Worm (Caenorhabditis elegans) whole organism, young adult: Measurements from ENCODE around the gene F17C11.6.
A peak's percentile ranks its signal among the peaks of the same experiment; 100 is the strongest.

ENCODE experiments used
- B0035.1 ChIP-seq: sonication (generic microtip); optimal IDR thresholded peaks from 2 replicates; lab custom pipeline; 2016; ENCODE audit warnings: missing genetic modification characterization, mild to moderate bottlenecking, missing compliant biosample characterization, missing genotype, missing genetic modification reagents
- B0261.1 ChIP-seq: sonication (generic microtip); optimal IDR thresholded peaks from 2 replicates; lab custom pipeline; 2016; ENCODE audit warnings: mild to moderate bottlenecking, missing genetic modification characterization, moderate library complexity, missing compliant biosample characterization
- C17E4.6 ChIP-seq: fragments of 200-800 bp; sonication (Bioruptor generic); IDR thresholded peaks from 2 replicates; pipeline ENCODE4 v1.3.6; 2022; ENCODE audit warnings: missing genetic modification reagents, missing genetic modification characterization, missing compliant biosample characterization
- D2030.7 ChIP-seq: fragments of 200-800 bp; sonication (Bioruptor generic); IDR thresholded peaks from 2 replicates; pipeline ENCODE4 v1.3.6; 2022; ENCODE audit warnings: missing genetic modification reagents, missing genetic modification characterization, missing compliant biosample characterization
- F10E7.11 ChIP-seq: sonication (generic microtip); optimal IDR thresholded peaks from 2 replicates; lab custom pipeline; 2017; ENCODE audit warnings: mild to moderate bottlenecking, missing genetic modification characterization, moderate library complexity, missing compliant biosample characterization
- F22D6.2 ChIP-seq: sonication (generic microtip); optimal IDR thresholded peaks from 2 replicates; lab custom pipeline; 2016; ENCODE audit warnings: mild to moderate bottlenecking, missing genetic modification characterization, missing compliant biosample characterization
- F33H1.4 ChIP-seq: fragments of 200-800 bp; sonication (Bioruptor generic); IDR thresholded peaks from 2 replicates; pipeline ENCODE4 v1.3.6; 2022; ENCODE audit warnings: missing genetic modification reagents, missing genetic modification characterization, missing compliant biosample characterization
- F39B2.1 ChIP-seq: fragments of 200-800 bp; sonication (Bioruptor generic); IDR thresholded peaks from 2 replicates; pipeline ENCODE4 v1.3.6; 2022; ENCODE audit warnings: missing genetic modification reagents, missing genetic modification characterization, missing compliant biosample characterization
- F52B5.7 ChIP-seq: sonication (generic microtip); optimal IDR thresholded peaks from 2 replicates; lab custom pipeline; 2016; ENCODE audit warnings: mild to moderate bottlenecking, missing genetic modification characterization, missing compliant biosample characterization
- F55B11.4 ChIP-seq: sonication (generic microtip); optimal IDR thresholded peaks from 2 replicates; lab custom pipeline; 2016; ENCODE audit warnings: missing compliant biosample characterization, missing genetic modification characterization, borderline replicate concordance; ENCODE audit not compliant: insufficient read depth
- ZK185.1 ChIP-seq: sonication (generic microtip); optimal IDR thresholded peaks from 2 replicates; lab custom pipeline; 2016; ENCODE audit warnings: mild to moderate bottlenecking, missing genetic modification characterization, missing compliant biosample characterization; ENCODE audit not compliant: poor library complexity, severe bottlenecking
- aptf-3 ChIP-seq: fragments of 200-800 bp; sonication (Bioruptor generic); IDR thresholded peaks from 2 replicates; pipeline ENCODE4 v1.3.6; 2022; ENCODE audit warnings: missing genetic modification characterization, missing compliant biosample characterization
- attf-3 ChIP-seq: fragments of 200-800 bp; sonication (Bioruptor generic); conservative IDR thresholded peaks from 2 replicates; pipeline ENCODE4 v1.3.6; 2022; ENCODE audit warnings: missing genetic modification reagents, missing genetic modification characterization, missing compliant biosample characterization
- bed-1 ChIP-seq: fragments of 200-800 bp; sonication (Bioruptor generic); IDR thresholded peaks from 2 replicates; pipeline ENCODE4 v1.3.6; 2022; ENCODE audit warnings: missing genetic modification reagents, missing genetic modification characterization, missing compliant biosample characterization
- cebp-1 ChIP-seq, 2 experiments: fragments of 200-800 bp in 1 of 2; sonication (Bioruptor generic) in 1 of 2; sonication (generic microtip) in 1 of 2; IDR thresholded peaks in 1 of 2; optimal IDR thresholded peaks in 1 of 2; 2 replicates each; pipeline versions ENCODE4 v1.3.6 to Lab custom; 2017 to 2022; ENCODE audit warnings: missing compliant biosample characterization in 2 of 2, missing genetic modification characterization in 2 of 2, mild to moderate bottlenecking in 1 of 2, missing genetic modification reagents in 1 of 2, moderate library complexity in 1 of 2
- ceh-27 ChIP-seq: fragments of 200-800 bp; sonication (Bioruptor generic); optimal IDR thresholded peaks from 2 replicates; lab custom pipeline; 2018; ENCODE audit warnings: mild to moderate bottlenecking, missing genetic modification characterization, moderate library complexity, missing compliant biosample characterization
- ceh-79 ChIP-seq: sonication (generic microtip); optimal IDR thresholded peaks from 2 replicates; lab custom pipeline; 2017; ENCODE audit warnings: mild to moderate bottlenecking, missing genetic modification characterization, missing compliant biosample characterization
- dox-1 ChIP-seq: fragments of 200-800 bp; sonication (Bioruptor generic); IDR thresholded peaks from 2 replicates; pipeline ENCODE4 v1.3.6; 2022; ENCODE audit warnings: missing genetic modification reagents, missing genetic modification characterization, missing compliant biosample characterization
- egrh-3 ChIP-seq: fragments of 200-800 bp; sonication (Bioruptor generic); IDR thresholded peaks from 2 replicates; pipeline ENCODE4 v1.3.6; 2022; ENCODE audit warnings: missing genetic modification reagents, missing genetic modification characterization, missing compliant biosample characterization
- ets-4 ChIP-seq: fragments of 200-800 bp; sonication (Bioruptor generic); optimal IDR thresholded peaks from 2 replicates; lab custom pipeline; 2018; ENCODE audit warnings: mild to moderate bottlenecking, missing genetic modification characterization, missing compliant biosample characterization
- hmg-1.2 ChIP-seq: fragments of 200-800 bp; sonication (Bioruptor generic); IDR thresholded peaks from 2 replicates; pipeline ENCODE4 v1.3.6; 2022; ENCODE audit warnings: missing genetic modification reagents, missing genetic modification characterization, missing compliant biosample characterization
- hmg-20 ChIP-seq: fragments of 200-800 bp; sonication (Bioruptor generic); IDR thresholded peaks from 2 replicates; pipeline ENCODE4 v1.3.6; 2022; ENCODE audit warnings: missing genetic modification reagents, missing genetic modification characterization, missing compliant biosample characterization
- hsf-1 ChIP-seq: fragments of 200-800 bp; sonication (Bioruptor generic); IDR thresholded peaks from 2 replicates; pipeline ENCODE4 v1.3.6; 2022; ENCODE audit warnings: missing genetic modification reagents, missing genetic modification characterization, missing compliant biosample characterization
- lin-26 ChIP-seq: fragments of 200-800 bp; sonication (Bioruptor generic); IDR thresholded peaks from 2 replicates; pipeline ENCODE4 v1.3.6; 2022; ENCODE audit warnings: missing genetic modification reagents, missing genetic modification characterization, missing compliant biosample characterization
- lin-35 ChIP-seq, 3 experiments: fragments of 150-350 bp in 2 of 3; sonication (generic microtip) in 1 of 3; optimal IDR thresholded peaks; 2 replicates each; lab custom pipeline; 2014 to 2018; ENCODE audit warnings: missing biosample characterization in 3 of 3, missing genetic modification characterization in 3 of 3, missing genetic modification reagents in 3 of 3
- lin-54 ChIP-seq: fragments of 200-800 bp; sonication (Bioruptor generic); optimal IDR thresholded peaks from 2 replicates; lab custom pipeline; 2018; ENCODE audit warnings: mild to moderate bottlenecking, missing genetic modification characterization, missing compliant biosample characterization
- lir-1 ChIP-seq: fragments of 200-800 bp; sonication (Bioruptor generic); conservative IDR thresholded peaks from 2 replicates; pipeline ENCODE4 v1.3.6; 2022; ENCODE audit warnings: missing genetic modification reagents, missing genetic modification characterization, missing compliant biosample characterization
- lsy-27 ChIP-seq: sonication (generic microtip); optimal IDR thresholded peaks from 2 replicates; lab custom pipeline; 2017; ENCODE audit warnings: missing genetic modification characterization, mild to moderate bottlenecking, missing compliant biosample characterization, antibody characterized with exemption, missing genotype, borderline replicate concordance; ENCODE audit not compliant: insufficient read depth
- madf-10 ChIP-seq: sonication (generic microtip); optimal IDR thresholded peaks from 2 replicates; lab custom pipeline; 2016; ENCODE audit warnings: mild to moderate bottlenecking, missing genetic modification characterization, missing compliant biosample characterization
- madf-3 ChIP-seq: fragments of 200-800 bp; sonication (Bioruptor generic); IDR thresholded peaks from 2 replicates; pipeline ENCODE4 v1.3.6; 2022; ENCODE audit warnings: missing genetic modification reagents, missing genetic modification characterization, missing compliant biosample characterization
- madf-8 ChIP-seq: fragments of 200-800 bp; sonication (Bioruptor generic); conservative IDR thresholded peaks from 2 replicates; pipeline ENCODE4 v1.3.6; 2022; ENCODE audit warnings: missing genetic modification reagents, missing genetic modification characterization, missing compliant biosample characterization
- mcd-1 ChIP-seq: fragments of 200-800 bp; sonication (Bioruptor generic); IDR thresholded peaks from 2 replicates; pipeline ENCODE4 v1.3.6; 2022; ENCODE audit warnings: missing genetic modification reagents, missing genetic modification characterization, missing compliant biosample characterization
- mes-4 ChIP-seq: sonication (generic microtip); optimal IDR thresholded peaks from 2 replicates; lab custom pipeline; 2016; ENCODE audit warnings: missing genotype, missing genetic modification characterization, missing compliant biosample characterization
- nfya-1 ChIP-seq: sonication (generic microtip); optimal IDR thresholded peaks from 2 replicates; lab custom pipeline; 2017; ENCODE audit warnings: antibody characterized with exemption, missing compliant biosample characterization, missing genetic modification characterization, borderline replicate concordance; ENCODE audit not compliant: insufficient read depth
- nhr-120 ChIP-seq: fragments of 200-800 bp; sonication (Bioruptor generic); IDR thresholded peaks from 2 replicates; pipeline ENCODE4 v1.3.6; 2022; ENCODE audit warnings: missing genetic modification characterization, missing compliant biosample characterization
- nhr-27 ChIP-seq: fragments of 200-800 bp; sonication (Bioruptor generic); optimal IDR thresholded peaks from 2 replicates; lab custom pipeline; 2018; ENCODE audit warnings: mild to moderate bottlenecking, missing genetic modification characterization, moderate library complexity, missing compliant biosample characterization
- nhr-80 ChIP-seq: sonication (generic microtip); optimal IDR thresholded peaks from 2 replicates; lab custom pipeline; 2016; ENCODE audit warnings: missing genetic modification characterization, missing compliant biosample characterization
- rcor-1 ChIP-seq: fragments of 200-800 bp; sonication (Bioruptor generic); IDR thresholded peaks from 2 replicates; pipeline ENCODE4 v1.3.6; 2022; ENCODE audit warnings: missing genetic modification reagents, missing genetic modification characterization, missing compliant biosample characterization
- rec-8 ChIP-seq, 2 experiments: sonication (generic microtip); optimal IDR thresholded peaks; 2 replicates each; lab custom pipeline; 2016; ENCODE audit warnings: mild to moderate bottlenecking in 2 of 2, missing genetic modification characterization in 2 of 2, missing genetic modification reagents in 2 of 2, missing genotype in 2 of 2, missing biosample characterization in 1 of 2, missing compliant biosample characterization in 1 of 2, moderate library complexity in 1 of 2
- sea-2 ChIP-seq: fragments of 200-800 bp; sonication (Bioruptor generic); IDR thresholded peaks from 2 replicates; pipeline ENCODE4 v1.3.6; 2022; ENCODE audit warnings: missing genetic modification characterization, missing compliant biosample characterization
- zfh-2 ChIP-seq: fragments of 200-800 bp; sonication (Bioruptor generic); conservative IDR thresholded peaks from 2 replicates; pipeline ENCODE4 v1.3.6; 2022; ENCODE audit warnings: missing genetic modification reagents, missing genetic modification characterization, missing compliant biosample characterization
- ztf-3 ChIP-seq: fragments of 200-800 bp; sonication (Bioruptor generic); optimal IDR thresholded peaks from 2 replicates; lab custom pipeline; 2018; ENCODE audit warnings: mild to moderate bottlenecking, missing genetic modification characterization, missing compliant biosample characterization

Gene F17C11.6

ce11 chrV:10951655-10952278 is 3.2 kb upstream of the F17C11.6 start, which contains the start of gene F17C11.4 (continued):
- TF ChIP-seq mcd-1 (GFP tag; lab: Robert Waterston, UW) (peak; percentile 37; the same call in 1 of the 2 replicates), lsy-27 (tag; lab: Kevin White, UChicago) (no peak), hsf-1 (GFP tag; lab: Robert Waterston, UW) (no peak), B0261.1 (tag; lab: Kevin White, UChicago) (no peak), nfya-1 (tag; lab: Kevin White, UChicago) (no peak), lin-54 (GFP tag; lab: Kevin White, UChicago) (peak; percentile 20), nhr-120 (GFP tag; lab: Robert Waterston, UW) (no peak), B0035.1 (tag; lab: Kevin White, UChicago) (no peak), ets-4 (GFP tag; lab: Kevin White, UChicago) (no peak), F22D6.2 (tag; lab: Kevin White, UChicago) (peak; percentile 18), madf-10 (tag; lab: Kevin White, UChicago) (peak; percentile 64), madf-8 (GFP tag; lab: Robert Waterston, UW) (no peak), D2030.7 (GFP tag; lab: Robert Waterston, UW) (no peak), madf-3 (no peak), ceh-27 (no peak), nhr-80 (tag; lab: Kevin White, UChicago) (peak; percentile 85), dox-1 (GFP tag; lab: Robert Waterston, UW) (no peak), C17E4.6 (no peak), sea-2 (GFP tag; lab: Robert Waterston, UW) (no peak), rcor-1 (GFP tag; lab: Robert Waterston, UW) (0 out of 2 replicates have a peak, but pooled peaks have one; percentile 10), F10E7.11 (tag; lab: Kevin White, UChicago) (no peak), zfh-2 (GFP tag; lab: Robert Waterston, UW) (peak; percentile 64), cebp-1 (GFP tag; IDR thresholded peaks at IDR 0.05; lab: Robert Waterston, UW) (peak; percentile 77), cebp-1 (tag; optimal IDR thresholded peaks at IDR 0.05; lab: Kevin White, UChicago) (peak; percentile 91), attf-3 (GFP tag; lab: Robert Waterston, UW) (no peak), egrh-3 (GFP tag; lab: Robert Waterston, UW) (no peak), F33H1.4 (GFP tag; lab: Robert Waterston, UW) (no peak), rec-8 (tag; optimal IDR thresholded peaks at IDR 0.05; lab: Kevin White, UChicago) (no peak), ceh-79 (tag; lab: Kevin White, UChicago) (no peak), nhr-27 (no peak), ZK185.1 (tag; lab: Kevin White, UChicago) (peak; percentile 62), mes-4 (no peak)

DNA sequence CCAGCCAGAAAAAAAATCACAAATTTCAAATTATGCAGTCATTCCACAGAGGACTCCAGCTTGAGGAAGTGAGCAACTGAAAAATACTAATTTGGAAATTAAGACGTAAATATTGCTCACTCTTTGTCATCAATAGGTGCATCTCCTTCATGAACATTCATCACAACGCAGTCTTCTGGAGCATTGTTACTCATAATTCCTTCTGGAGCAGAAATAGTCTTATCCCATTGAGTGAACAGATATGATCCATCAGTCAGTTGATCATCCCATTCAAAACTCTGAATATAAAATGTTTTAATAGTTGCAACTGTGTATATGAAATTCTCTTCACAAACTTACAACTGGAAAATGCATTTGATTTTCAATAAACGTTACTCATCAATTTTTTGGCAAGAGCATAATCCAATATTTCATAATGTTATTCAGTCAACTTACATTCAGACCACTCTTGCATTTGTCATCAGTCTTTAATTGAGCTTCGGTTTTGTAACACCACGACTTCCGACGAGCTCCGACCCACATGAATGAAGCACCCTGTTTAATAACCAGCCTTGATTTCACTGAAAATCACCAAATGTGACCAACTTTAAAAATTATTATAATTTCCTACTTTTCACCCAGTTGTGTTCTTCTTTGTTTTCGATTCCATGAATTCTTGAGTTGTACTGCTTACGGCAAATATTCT is 1.3 kb upstream of the F17C11.6 start:
- no peak for TF ChIP-seq hmg-20 (GFP tag; lab: Robert Waterston, UW)
- no peak for TF ChIP-seq F39B2.1 (GFP tag; lab: Robert Waterston, UW)
- no peak for TF ChIP-seq rcor-1 (GFP tag; lab: Robert Waterston, UW)
- no peak for TF ChIP-seq F55B11.4 (tag; lab: Kevin White, UChicago)
- peak; percentile 56; the same call in 1 of the 2 replicates for TF ChIP-seq madf-3
- no peak for TF ChIP-seq hsf-1 (GFP tag; lab: Robert Waterston, UW)
- TF ChIP-seq aptf-3: no peak
- TF ChIP-seq lir-1: no peak
- no peak for TF ChIP-seq mes-4
- TF ChIP-seq hmg-1.2: no peak
- 0 out of 2 replicates have a peak, but pooled peaks have one; percentile 18 for TF ChIP-seq bed-1
- TF ChIP-seq ztf-3 (GFP tag; lab: Kevin White, UChicago): no peak
- no peak for TF ChIP-seq lin-54 (GFP tag; lab: Kevin White, UChicago)
- 0 out of 2 replicates have a peak, but pooled peaks have one; percentile 10 for TF ChIP-seq mcd-1 (GFP tag; lab: Robert Waterston, UW)
- TF ChIP-seq F22D6.2 (tag; lab: Kevin White, UChicago): no peak
- no peak for TF ChIP-seq F10E7.11 (tag; lab: Kevin White, UChicago)
- TF ChIP-seq rec-8 (tag; optimal IDR thresholded peaks at IDR 0.05; lab: Kevin White, UChicago): no peak
- no peak; the same call in 1 of the 2 replicates for TF ChIP-seq lin-26 (GFP tag; lab: Robert Waterston, UW)
- TF ChIP-seq F52B5.7: peak; percentile 21
- no peak for TF ChIP-seq zfh-2 (GFP tag; lab: Robert Waterston, UW)
- TF ChIP-seq ets-4 (GFP tag; lab: Kevin White, UChicago): no peak
- TF ChIP-seq lin-35 (GFP tag; optimal IDR thresholded peaks at IDR 0.05; lab: Kevin White, UChicago): peak in 1 of 3 experiments; percentile 65
